Fruit fly (Drosophila melanogaster): ENCODE data around the gene CG17477.

The CG17477 gene

DNA sequence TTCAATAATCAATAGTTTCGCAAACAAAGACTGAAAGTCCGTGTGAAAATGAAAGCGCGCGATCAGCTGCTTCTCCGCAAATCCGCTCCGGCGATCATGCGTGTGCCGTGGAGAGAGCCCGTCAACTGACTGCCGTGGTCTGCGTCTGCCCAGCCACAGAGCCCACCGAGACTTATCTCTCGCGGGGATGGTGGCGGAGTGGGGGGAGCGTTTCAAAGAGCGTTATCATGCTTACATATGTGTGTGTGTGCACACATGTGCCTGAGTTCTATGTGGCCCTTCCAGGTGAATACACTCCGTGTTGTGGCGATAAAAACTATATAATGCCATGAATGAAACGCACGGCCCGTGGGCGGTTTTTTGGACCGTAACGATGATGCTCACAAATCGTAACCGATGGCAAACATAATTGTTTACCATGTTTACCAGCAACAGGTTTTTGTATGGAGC is 48.7 kb downstream of the CG17477 start (continued):
- peak; percentile 70; the same call in 1 of the 3 replicates for TF ChIP-seq CG6175 (GFP tag; IDR thresholded peaks at IDR 0.05)
- TF ChIP-seq br (optimal IDR thresholded peaks at IDR 0.05), result no peak
- peak; percentile 21; the same call in 1 of the 2 replicates for TF ChIP-seq stc (GFP tag; IDR thresholded peaks at IDR 0.05)
- no peak for TF ChIP-seq Bteb2 (GFP tag; optimal IDR thresholded peaks at IDR 0.05)
- TF ChIP-seq CG2120 (GFP tag; optimal IDR thresholded peaks at IDR 0.05), result no peak
- peak; percentile 95 for TF ChIP-seq GATAe (GFP tag; conservative IDR thresholded peaks at IDR 0.05)
- TF ChIP-seq CG15073 (GFP tag; optimal IDR thresholded peaks at IDR 0.05), result no peak
- TF ChIP-seq CG6254 (GFP tag; optimal IDR thresholded peaks at IDR 0.05), result no peak
- TF ChIP-seq CG18476 (GFP tag; optimal IDR thresholded peaks at IDR 0.05), result no peak
- no peak for TF ChIP-seq Oaz (GFP tag; IDR thresholded peaks at IDR 0.05)
- no peak; the same call in 1 of the 2 replicates for TF ChIP-seq CG13287 (GFP tag; IDR thresholded peaks at IDR 0.05; ENCODE audit: partially characterized antibody)
- peak; percentile 43; the same call in 1 of the 3 replicates for TF ChIP-seq Opbp (GFP tag; IDR thresholded peaks at IDR 0.05; ENCODE audit: partially characterized antibody)
- TF ChIP-seq CG31441 (GFP tag; IDR thresholded peaks at IDR 0.05), result no peak
- TF ChIP-seq ranshi (GFP tag; IDR thresholded peaks at IDR 0.05), result no peak; the same call in 1 of the 2 replicates
- no peak for TF ChIP-seq Poxn (GFP tag; IDR thresholded peaks at IDR 0.05)
- TF ChIP-seq emc (GFP tag; optimal IDR thresholded peaks at IDR 0.05), result no peak
- no peak for TF ChIP-seq CG4707 (GFP tag; optimal IDR thresholded peaks at IDR 0.05)
- TF ChIP-seq Rfx (GFP tag; IDR thresholded peaks at IDR 0.05), result peak; percentile 19; the same call in 1 of the 2 replicates
- no peak for TF ChIP-seq Neu2 (GFP tag; optimal IDR thresholded peaks at IDR 0.05; ENCODE audit: borderline replicate concordance)
- peak; percentile 7 for TF ChIP-seq lilli (GFP tag; optimal IDR thresholded peaks at IDR 0.05)
- TF ChIP-seq grn (GFP tag; optimal IDR thresholded peaks at IDR 0.05), result peak; percentile 58
- TF ChIP-seq CG1647 (GFP tag; optimal IDR thresholded peaks at IDR 0.05), result no peak

All from whole organism, embryonic.